Worm (Caenorhabditis elegans): Measurements from ENCODE around the gene Y110A2AL.7.

ce11 chrII:2795413-2795812 lies 47.6 kb downstream of the Y110A2AL.7 start:
- TF ChIP-seq T26A8.4 (GFP tag; IDR thresholded peaks at IDR 0.05) (no peak), ama-1 (optimal IDR thresholded peaks at IDR 0.05) (no peak), nhr-6 (tag; optimal IDR thresholded peaks at IDR 0.05) (no peak), lin-38 (GFP tag; IDR thresholded peaks at IDR 0.05) (no peak), fos-1 (tag; optimal IDR thresholded peaks at IDR 0.05) (no peak)
